Worm (Caenorhabditis elegans) whole organism, mixed stage, embryonic: ENCODE data around the gene F58F12.3.

Source experiments
- ceh-43 ChIP-seq: fragments of 200-800 bp; sonication (Bioruptor generic); optimal IDR thresholded peaks from 2 replicates; lab custom pipeline; 2018; ENCODE audit warnings: mild to moderate bottlenecking, missing genetic modification characterization, moderate library complexity, missing compliant biosample characterization
- ces-1 ChIP-seq: fragments of 150-350 bp; optimal IDR thresholded peaks from 2 replicates; lab custom pipeline; 2014; ENCODE audit warnings: missing biosample characterization, missing genetic modification reagents, missing genetic modification characterization
- elt-1 ChIP-seq: sonication (generic microtip); optimal IDR thresholded peaks from 2 replicates; lab custom pipeline; 2017; ENCODE audit warnings: missing genetic modification characterization, mild to moderate bottlenecking, missing compliant biosample characterization, antibody characterized with exemption, moderate library complexity, borderline replicate concordance; ENCODE audit not compliant: insufficient read depth
- lsy-2 ChIP-seq: fragments of 150-350 bp; optimal IDR thresholded peaks from 2 replicates; lab custom pipeline; 2014; ENCODE audit warnings: missing biosample characterization, missing genetic modification characterization
- nhr-237 ChIP-seq: fragments of 150-350 bp; optimal IDR thresholded peaks from 2 replicates; lab custom pipeline; 2014; ENCODE audit warnings: missing biosample characterization, missing genetic modification characterization
- pha-4 ChIP-seq: fragments of 150-350 bp; optimal IDR thresholded peaks from 2 replicates; lab custom pipeline; 2018; ENCODE audit warnings: missing biosample characterization, missing genetic modification reagents, missing genetic modification characterization
- ztf-11 ChIP-seq: fragments of 150-350 bp; optimal IDR thresholded peaks from 2 replicates; lab custom pipeline; 2014; ENCODE audit warnings: missing biosample characterization, missing genetic modification characterization

DNA sequence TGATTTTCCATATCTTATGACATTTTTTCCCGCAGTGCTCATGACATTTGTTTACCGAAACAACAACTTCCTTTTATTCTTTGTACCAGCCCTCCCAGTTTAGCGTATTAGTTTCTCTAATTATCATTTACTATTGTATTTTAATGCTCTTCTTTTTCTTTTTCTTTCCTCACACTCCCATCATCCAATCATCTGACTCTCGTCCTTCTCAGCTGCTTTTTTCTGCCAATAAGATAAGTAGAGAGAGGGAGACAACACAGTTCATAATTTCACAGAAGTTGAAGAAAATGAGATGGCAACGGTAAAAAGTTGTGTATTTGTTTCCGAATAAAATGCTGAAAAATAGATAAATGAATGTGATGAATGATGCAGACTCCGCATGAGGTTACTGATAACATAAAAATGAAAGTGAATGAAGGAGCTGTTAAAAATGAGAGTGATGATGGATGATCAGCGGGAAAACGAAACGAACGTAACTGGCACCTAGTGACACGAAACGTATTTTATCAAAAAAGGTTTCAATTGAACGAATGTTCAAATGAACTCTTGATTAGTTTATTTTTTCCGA lies 13.6 kb downstream of the F58F12.3 start:
- no peak for TF ChIP-seq nhr-237 (tag; lab: Kevin White, UChicago)
- TF ChIP-seq ceh-43 (GFP tag; lab: Kevin White, UChicago): no peak
- no peak for TF ChIP-seq ztf-11 (tag; lab: Kevin White, UChicago)
- no peak for TF ChIP-seq pha-4 (tag; lab: Kevin White, UChicago)
- no peak for TF ChIP-seq lsy-2
- TF ChIP-seq ces-1 (GFP tag; lab: Kevin White, UChicago): no peak
- no peak for TF ChIP-seq elt-1 (tag; lab: Kevin White, UChicago)
